Fruit fly (Drosophila melanogaster) whole organism, adult: Measurements from ENCODE around the gene TAF1B.

ENCODE experiments used
- CG11617 ChIP-seq: fragments of 200-800 bp; sonication (Bioruptor generic); optimal IDR thresholded peaks from 2 replicates; lab custom pipeline; 2017; ENCODE audit warnings: mild to moderate bottlenecking, missing biosample characterization, missing genetic modification reagents, missing genetic modification characterization
- CG7045 ChIP-seq: fragments of 200-800 bp; sonication (Bioruptor generic); optimal IDR thresholded peaks from 2 replicates; lab custom pipeline; 2017; ENCODE audit warnings: missing biosample characterization, mild to moderate bottlenecking, missing genetic modification characterization
- Clk ChIP-seq: fragments of 200-800 bp; sonication (Bioruptor generic); optimal IDR thresholded peaks from 2 replicates; lab custom pipeline; 2017; ENCODE audit warnings: missing biosample characterization, missing genetic modification characterization
- Crg-1 ChIP-seq: fragments of 200-800 bp; sonication (Bioruptor generic); optimal IDR thresholded peaks from 2 replicates; lab custom pipeline; 2016; ENCODE audit warnings: missing biosample characterization, missing genetic modification characterization
- Mnt ChIP-seq: fragments of 200-800 bp; sonication (Bioruptor generic); optimal IDR thresholded peaks from 2 replicates; lab custom pipeline; 2016; ENCODE audit warnings: missing biosample characterization, mild to moderate bottlenecking, missing genetic modification characterization
- bab1 ChIP-seq: fragments of 200-800 bp; sonication (Bioruptor generic); optimal IDR thresholded peaks from 3 replicates; lab custom pipeline; 2019; ENCODE audit warnings: missing biosample characterization, mild to moderate bottlenecking, missing genetic modification characterization, moderate library complexity
- cic ChIP-seq: fragments of 200-800 bp; sonication (Bioruptor generic); optimal IDR thresholded peaks from 2 replicates; lab custom pipeline; 2017; ENCODE audit warnings: missing biosample characterization, mild to moderate bottlenecking, missing genetic modification characterization, moderate library complexity
- pad ChIP-seq: fragments of 200-800 bp; sonication (Bioruptor generic); optimal IDR thresholded peaks from 3 replicates; lab custom pipeline; 2017; ENCODE audit warnings: missing biosample characterization, missing genetic modification characterization, mild to moderate bottlenecking, moderate library complexity, missing genetic modification reagents
- tj ChIP-seq: fragments of 200-800 bp; sonication (Bioruptor generic); optimal IDR thresholded peaks from 3 replicates; lab custom pipeline; 2017; ENCODE audit warnings: missing biosample characterization, mild to moderate bottlenecking, missing genetic modification characterization, moderate library complexity
- toe ChIP-seq: fragments of 200-800 bp; sonication (Bioruptor generic); optimal IDR thresholded peaks from 2 replicates; lab custom pipeline; 2016; ENCODE audit warnings: missing biosample characterization, missing genetic modification characterization

DNA sequence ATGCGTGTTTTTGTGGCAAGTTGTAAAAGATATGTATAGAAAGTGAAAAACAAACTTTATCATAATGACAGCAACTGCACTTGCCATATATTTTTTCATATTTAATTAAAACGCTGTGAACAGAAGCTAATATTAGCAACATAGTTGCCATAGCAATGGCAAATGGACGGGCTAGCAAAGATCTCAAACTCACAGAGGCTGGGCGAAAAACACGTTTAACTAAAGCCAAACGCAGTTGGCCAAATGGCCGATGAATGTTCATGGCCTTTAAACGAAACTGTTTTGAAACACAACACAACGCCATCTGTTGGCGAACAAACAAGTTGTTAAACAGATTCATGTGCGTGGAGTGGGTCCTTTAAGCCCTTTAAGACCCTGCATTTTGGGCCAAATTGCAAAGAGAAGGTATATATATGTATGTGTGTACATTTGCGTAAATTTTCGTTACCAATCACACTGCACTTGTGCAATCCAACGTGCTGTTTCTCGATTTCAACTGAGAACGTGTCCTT is 4.4 kb upstream of the TAF1B start:
- TF ChIP-seq CG11617 (no peak), bab1 (GFP tag; lab: Kevin White, UChicago) (no peak), toe (no peak), pad (GFP tag; lab: Kevin White, UChicago) (no peak), CG7045 (GFP tag; lab: Kevin White, UChicago) (no peak), Mnt (GFP tag; lab: Kevin White, UChicago) (no peak), Clk (GFP tag; lab: Kevin White, UChicago) (no peak), tj (GFP tag; lab: Kevin White, UChicago) (no peak), Crg-1 (GFP tag; lab: Kevin White, UChicago) (no peak), cic (GFP tag; lab: Kevin White, UChicago) (no peak)
